Fruit fly (Drosophila melanogaster) whole organism, embryonic: ENCODE measurements around the gene beag.

ENCODE experiments used
- Adf1 ChIP-seq: fragments of 200-800 bp; sonication (Bioruptor generic); IDR thresholded peaks from 2 replicates; pipeline ENCODE4 v1.3.6; 2022; ENCODE audit warnings: missing biosample characterization, missing genetic modification characterization
- Atf-2 ChIP-seq: fragments of 200-800 bp; sonication (Bioruptor generic); optimal IDR thresholded peaks from 2 replicates; lab custom pipeline; 2016; ENCODE audit warnings: missing biosample characterization, missing genetic modification characterization
- Awh ChIP-seq: fragments of 200-800 bp; sonication (Bioruptor generic); IDR thresholded peaks from 2 replicates; pipeline ENCODE4, ENCODE4 v1.3.6; 2022; ENCODE audit warnings: missing biosample characterization, missing genetic modification characterization
- BEAF-32 ChIP-seq: fragments of 200-800 bp; sonication (Bioruptor generic); optimal IDR thresholded peaks from 3 replicates; lab custom pipeline; 2017; ENCODE audit warnings: missing biosample characterization, missing genetic modification characterization, mild to moderate bottlenecking, moderate library complexity, missing genetic modification reagents
- Bdp1 ChIP-seq: fragments of 200-800 bp; sonication (Bioruptor generic); optimal IDR thresholded peaks from 3 replicates; lab custom pipeline; 2016; ENCODE audit warnings: missing biosample characterization, missing genetic modification characterization
- CG10565 ChIP-seq: fragments of 200-800 bp; sonication (Bioruptor generic); optimal IDR thresholded peaks from 3 replicates; lab custom pipeline; 2016; ENCODE audit warnings: missing biosample characterization, mild to moderate bottlenecking, missing genetic modification characterization
- CG10654 ChIP-seq: fragments of 200-800 bp; sonication (Bioruptor generic); optimal IDR thresholded peaks from 2 replicates; lab custom pipeline; 2016; ENCODE audit warnings: missing biosample characterization, missing genetic modification characterization
- CG10979 ChIP-seq: fragments of 200-800 bp; sonication (Bioruptor generic); optimal IDR thresholded peaks from 2 replicates; lab custom pipeline; 2018; ENCODE audit warnings: missing biosample characterization, mild to moderate bottlenecking, missing genetic modification characterization, moderate library complexity
- CG12299 ChIP-seq: fragments of 200-800 bp; sonication (Bioruptor generic); optimal IDR thresholded peaks from 2 replicates; lab custom pipeline; 2018; ENCODE audit warnings: missing biosample characterization, mild to moderate bottlenecking, missing genetic modification characterization
- CG12659 ChIP-seq: fragments of 200-800 bp; sonication (Bioruptor generic); optimal IDR thresholded peaks from 3 replicates; lab custom pipeline; 2017; ENCODE audit warnings: mild to moderate bottlenecking, missing biosample characterization, missing genetic modification reagents, missing genetic modification characterization
- CG13296 ChIP-seq: fragments of 200-800 bp; sonication (Bioruptor generic); optimal IDR thresholded peaks from 3 replicates; lab custom pipeline; 2018; ENCODE audit warnings: missing biosample characterization, mild to moderate bottlenecking, missing genetic modification characterization
- CG13775 ChIP-seq: fragments of 200-800 bp; sonication (Bioruptor generic); optimal IDR thresholded peaks from 3 replicates; lab custom pipeline; 2017; ENCODE audit warnings: missing biosample characterization, mild to moderate bottlenecking, missing genetic modification characterization
- CG14050 ChIP-seq: fragments of 200-800 bp; sonication (Bioruptor generic); IDR thresholded peaks from 3 replicates; pipeline ENCODE4 v1.3.6; 2022; ENCODE audit warnings: missing biosample characterization, missing genetic modification characterization
- CG17186 ChIP-seq: fragments of 200-800 bp; sonication (Bioruptor generic); optimal IDR thresholded peaks from 3 replicates; lab custom pipeline; 2017; ENCODE audit warnings: missing biosample characterization, missing genetic modification reagents, missing genetic modification characterization
- CG17328 ChIP-seq: fragments of 200-800 bp; sonication (Bioruptor generic); IDR thresholded peaks from 2 replicates; pipeline ENCODE4 v1.3.6; 2022; ENCODE audit warnings: missing biosample characterization, missing genetic modification characterization
- CG1832 ChIP-seq: fragments of 200-800 bp; sonication (Bioruptor generic); optimal IDR thresholded peaks from 2 replicates; lab custom pipeline; 2017; ENCODE audit warnings: missing biosample characterization, mild to moderate bottlenecking, missing genetic modification characterization, inconsistent platforms
- CG2199 ChIP-seq: fragments of 200-800 bp; sonication (Bioruptor generic); IDR thresholded peaks from 3 replicates; pipeline ENCODE4 v1.3.6; 2022; ENCODE audit warnings: missing biosample characterization, missing genetic modification characterization
- CG30020 ChIP-seq: fragments of 200-800 bp; optimal IDR thresholded peaks from 2 replicates; lab custom pipeline; 2019; ENCODE audit warnings: missing biosample characterization, mild to moderate bottlenecking, missing genetic modification characterization, moderate library complexity
- CG3995 ChIP-seq: fragments of 200-800 bp; sonication (Bioruptor generic); optimal IDR thresholded peaks from 3 replicates; lab custom pipeline; 2016; ENCODE audit warnings: missing biosample characterization, missing genetic modification characterization
- CG6175 ChIP-seq: fragments of 200-800 bp; sonication (Bioruptor generic); IDR thresholded peaks from 3 replicates; pipeline ENCODE4 v1.3.6; 2022; ENCODE audit warnings: missing biosample characterization, missing genetic modification characterization
- CG7357 ChIP-seq: fragments of 200-800 bp; sonication (Bioruptor generic); IDR thresholded peaks from 3 replicates; pipeline ENCODE4 v1.3.6; 2022; ENCODE audit warnings: missing biosample characterization, missing genetic modification characterization
- CG8388 ChIP-seq: fragments of 200-800 bp; sonication (Bioruptor generic); optimal IDR thresholded peaks from 2 replicates; lab custom pipeline; 2019; ENCODE audit warnings: missing biosample characterization, mild to moderate bottlenecking, missing genetic modification characterization, moderate library complexity
- CkIIα-i1 ChIP-seq: fragments of 200-800 bp; sonication (Bioruptor generic); IDR thresholded peaks from 2 replicates; pipeline ENCODE4 v1.3.6; 2022; ENCODE audit warnings: missing biosample characterization, missing genetic modification characterization
- Dbx ChIP-seq: fragments of 200-800 bp; sonication (Bioruptor generic); IDR thresholded peaks from 3 replicates; pipeline ENCODE4 v1.3.6; 2022; ENCODE audit warnings: missing biosample characterization, missing genetic modification characterization
- Dek ChIP-seq: fragments of 200-800 bp; sonication (Bioruptor generic); optimal IDR thresholded peaks from 3 replicates; lab custom pipeline; 2019; ENCODE audit warnings: missing biosample characterization, mild to moderate bottlenecking, missing genetic modification characterization, moderate library complexity
- Elba2 ChIP-seq: fragments of 200-800 bp; sonication (Bioruptor generic); optimal IDR thresholded peaks from 3 replicates; lab custom pipeline; 2016; ENCODE audit warnings: missing biosample characterization, missing genetic modification characterization
- HHEX ChIP-seq: fragments of 200-800 bp; sonication (Bioruptor generic); optimal IDR thresholded peaks from 3 replicates; lab custom pipeline; 2017; ENCODE audit warnings: missing biosample characterization, mild to moderate bottlenecking, missing genetic modification characterization, missing genetic modification reagents
- Oli ChIP-seq: fragments of 200-800 bp; sonication (Bioruptor generic); optimal IDR thresholded peaks from 2 replicates; lab custom pipeline; 2018; ENCODE audit warnings: missing biosample characterization, mild to moderate bottlenecking, missing genetic modification characterization, moderate library complexity
- Pdp1 ChIP-seq, 2 experiments: fragments of 200-800 bp; sonication (Bioruptor generic); optimal IDR thresholded peaks; 3 replicates each; lab custom pipeline; 2016; ENCODE audit warnings: missing biosample characterization in 2 of 2, missing genetic modification characterization in 2 of 2, mild to moderate bottlenecking in 1 of 2, moderate library complexity in 1 of 2
- Sry-δ ChIP-seq: fragments of 200-800 bp; sonication (Bioruptor generic); optimal IDR thresholded peaks from 2 replicates; lab custom pipeline; 2016; ENCODE audit warnings: missing biosample characterization, missing genetic modification characterization
- Ssrp ChIP-seq: fragments of 200-800 bp; sonication (Bioruptor generic); optimal IDR thresholded peaks from 2 replicates; lab custom pipeline; 2018; ENCODE audit warnings: missing biosample characterization, mild to moderate bottlenecking, missing genetic modification characterization, moderate library complexity
- YL-1 ChIP-seq: fragments of 200-800 bp; sonication (Bioruptor generic); optimal IDR thresholded peaks from 3 replicates; lab custom pipeline; 2017; ENCODE audit warnings: missing biosample characterization, mild to moderate bottlenecking, missing genetic modification characterization
- abd-A ChIP-seq: fragments of 200-800 bp; sonication (Bioruptor generic); optimal IDR thresholded peaks from 3 replicates; lab custom pipeline; 2019; ENCODE audit warnings: missing biosample characterization, mild to moderate bottlenecking, missing genetic modification characterization, moderate library complexity
- aop ChIP-seq: fragments of 200-800 bp; sonication (Bioruptor generic); IDR thresholded peaks from 2 replicates; pipeline ENCODE4 v1.3.6; 2022; ENCODE audit warnings: missing biosample characterization, missing genetic modification characterization
- bbx ChIP-seq: fragments of 200-800 bp; sonication (Bioruptor generic); IDR thresholded peaks from 2 replicates; pipeline ENCODE4 v1.3.6; 2022; ENCODE audit warnings: missing biosample characterization, missing genetic modification characterization; ENCODE audit not compliant: partially characterized antibody
- chn ChIP-seq: fragments of 200-800 bp; sonication (Bioruptor generic); optimal IDR thresholded peaks from 2 replicates; lab custom pipeline; 2016; ENCODE audit warnings: missing biosample characterization, missing genetic modification characterization
- da ChIP-seq: fragments of 200-800 bp; sonication (Bioruptor generic); optimal IDR thresholded peaks from 2 replicates; lab custom pipeline; 2016; ENCODE audit warnings: missing biosample characterization, missing genetic modification characterization
- mld ChIP-seq: fragments of 200-800 bp; sonication (Bioruptor generic); IDR thresholded peaks from 3 replicates; pipeline ENCODE4 v1.3.6; 2022; ENCODE audit warnings: missing biosample characterization, missing genetic modification characterization; ENCODE audit not compliant: partially characterized antibody
- nau ChIP-seq: fragments of 200-800 bp; sonication (Bioruptor generic); optimal IDR thresholded peaks from 3 replicates; lab custom pipeline; 2017; ENCODE audit warnings: missing biosample characterization, mild to moderate bottlenecking, missing genetic modification characterization, missing genetic modification reagents
- nerfin-1 ChIP-seq: fragments of 200-800 bp; sonication (Bioruptor generic); optimal IDR thresholded peaks from 3 replicates; lab custom pipeline; 2019; ENCODE audit warnings: missing biosample characterization, mild to moderate bottlenecking, missing genetic modification characterization, moderate library complexity
- nom ChIP-seq: fragments of 200-800 bp; sonication (Bioruptor generic); optimal IDR thresholded peaks from 2 replicates; lab custom pipeline; 2017; ENCODE audit warnings: missing biosample characterization, missing genetic modification characterization, mild to moderate bottlenecking, moderate library complexity, missing genetic modification reagents
- pfk ChIP-seq: fragments of 200-800 bp; sonication (Bioruptor generic); optimal IDR thresholded peaks from 2 replicates; lab custom pipeline; 2018; ENCODE audit warnings: missing biosample characterization, mild to moderate bottlenecking, missing genetic modification characterization, moderate library complexity
- prd ChIP-seq, 3 experiments: fragments of >200 bp in 2 of 3; fragments of 200-800 bp in 1 of 3; sonication (Bioruptor generic) in 1 of 3; optimal IDR thresholded peaks in 2 of 3; IDR thresholded peaks in 1 of 3; 2 replicates in 2 of 3; 3 replicates in 1 of 3; pipeline versions ENCODE4 v1.3.6 to Lab custom; 2017 to 2022; ENCODE audit warnings: missing biosample characterization in 1 of 3, missing genetic modification characterization in 1 of 3
- ranshi ChIP-seq: fragments of 200-800 bp; sonication (Bioruptor generic); IDR thresholded peaks from 2 replicates; pipeline ENCODE4 v1.3.6; 2022; ENCODE audit warnings: missing biosample characterization, missing genetic modification characterization
- sqz ChIP-seq: fragments of 200-800 bp; sonication (Bioruptor generic); optimal IDR thresholded peaks from 3 replicates; lab custom pipeline; 2018; ENCODE audit warnings: missing biosample characterization, mild to moderate bottlenecking, missing genetic modification characterization
- stc ChIP-seq: fragments of 200-800 bp; sonication (Bioruptor generic); IDR thresholded peaks from 2 replicates; pipeline ENCODE4 v1.3.6; 2022; ENCODE audit warnings: missing biosample characterization, missing genetic modification characterization
- sug ChIP-seq: fragments of 200-800 bp; optimal IDR thresholded peaks from 2 replicates; lab custom pipeline; 2019; ENCODE audit warnings: missing biosample characterization, mild to moderate bottlenecking, missing genetic modification characterization, moderate library complexity
- zfh2 ChIP-seq: fragments of 200-800 bp; sonication (Bioruptor generic); optimal IDR thresholded peaks from 2 replicates; lab custom pipeline; 2016; ENCODE audit warnings: missing biosample characterization, missing genetic modification characterization

Gene beag

DNA sequence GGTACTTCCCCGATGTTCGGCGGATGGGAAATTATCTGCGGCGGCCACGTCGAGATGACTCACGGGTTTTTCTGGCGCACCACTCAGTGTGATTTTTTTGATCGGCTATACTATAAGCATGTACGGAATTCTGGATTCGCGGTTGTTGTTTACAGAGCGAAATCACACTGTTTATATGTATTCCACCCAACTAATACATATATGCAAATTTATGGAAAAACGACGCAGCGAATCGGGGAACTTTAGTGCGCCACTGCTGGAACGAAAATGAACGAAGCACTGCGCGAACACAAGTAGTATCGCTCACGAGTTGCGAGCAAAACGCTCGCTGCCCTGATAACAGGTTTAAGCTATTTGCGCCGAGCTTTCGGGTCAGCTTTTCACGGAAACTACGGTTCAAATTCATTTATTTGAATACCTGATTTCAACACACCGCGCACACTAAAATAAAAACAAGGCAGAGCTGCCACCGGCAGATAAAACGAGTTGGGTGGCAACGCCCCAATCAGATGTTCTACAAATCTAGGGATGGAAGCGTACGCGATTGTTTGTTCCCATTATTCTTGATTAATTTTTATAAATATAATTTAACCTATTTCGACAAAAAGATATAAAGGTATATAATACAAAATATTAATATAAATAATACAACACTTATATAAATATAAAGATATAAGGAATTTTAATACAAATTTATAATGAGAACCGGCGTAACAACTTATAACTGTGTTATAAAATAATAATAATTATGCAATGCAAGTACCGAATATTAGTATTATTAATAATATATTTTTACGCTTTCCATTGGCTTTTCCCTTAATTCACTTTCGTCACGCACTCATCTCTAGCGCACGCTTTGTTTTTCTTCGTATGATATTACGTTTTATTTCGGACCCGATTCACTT lies 17.1 kb downstream of the beag start, which contains the start of gene Rel (continued):
- TF ChIP-seq da (GFP tag; lab: Kevin White, UChicago): no peak
- TF ChIP-seq nom (GFP tag; lab: Kevin White, UChicago): no peak
- peak; percentile 55 for TF ChIP-seq nerfin-1 (tag; lab: Kevin White, UChicago)
- peak; percentile 81 for TF ChIP-seq CG12659 (GFP tag; lab: Kevin White, UChicago)
- no peak for TF ChIP-seq bbx (GFP tag; lab: Robert Waterston, UW)
- peak; percentile 69 for TF ChIP-seq CG8388 (GFP tag; lab: Kevin White, UChicago)
- peak; percentile 76 for TF ChIP-seq CG13775
- no peak for TF ChIP-seq CG6175 (GFP tag; lab: Robert Waterston, UW)
- TF ChIP-seq aop (GFP tag; lab: Robert Waterston, UW): no peak
- peak in 1 of 2 experiments; percentile 23 for TF ChIP-seq Pdp1 (GFP tag; optimal IDR thresholded peaks at IDR 0.05; lab: Kevin White, UChicago)
- TF ChIP-seq stc (GFP tag; lab: Robert Waterston, UW): no peak
- TF ChIP-seq CG17328 (GFP tag; lab: Robert Waterston, UW): no peak
- no peak for TF ChIP-seq Elba2 (GFP tag; lab: Kevin White, UChicago)
- TF ChIP-seq abd-A (tag; lab: Kevin White, UChicago): peak; percentile 83
- no peak for TF ChIP-seq Awh
- TF ChIP-seq zfh2 (GFP tag; lab: Kevin White, UChicago): peak; percentile 30
- TF ChIP-seq CG3995 (GFP tag; lab: Kevin White, UChicago): peak; percentile 54
- no peak for TF ChIP-seq CG17186 (GFP tag; lab: Kevin White, UChicago)
- no peak for TF ChIP-seq CG14050 (GFP tag; lab: Robert Waterston, UW)
- TF ChIP-seq CG10979 (tag; lab: Kevin White, UChicago): peak; percentile 74
- peak; percentile 69 for TF ChIP-seq Oli (tag; lab: Kevin White, UChicago)
- TF ChIP-seq chn (GFP tag; lab: Kevin White, UChicago): no peak
- no peak for TF ChIP-seq nau (GFP tag; lab: Kevin White, UChicago)
- peak; percentile 11 for TF ChIP-seq HHEX (GFP tag; lab: Kevin White, UChicago)
- TF ChIP-seq Dek: peak; percentile 70
- no peak for TF ChIP-seq Bdp1 (GFP tag; lab: Kevin White, UChicago)
- no peak for TF ChIP-seq CG7357 (GFP tag; lab: Robert Waterston, UW)
- TF ChIP-seq Adf1 (GFP tag; lab: Robert Waterston, UW): no peak
- TF ChIP-seq Sry-δ (GFP tag; lab: Kevin White, UChicago): peak; percentile 68
- peak; percentile 75 for TF ChIP-seq Ssrp (tag; lab: Kevin White, UChicago)
- peak; percentile 50 for TF ChIP-seq CG10654 (GFP tag; lab: Kevin White, UChicago)
- no peak for TF ChIP-seq CkIIα-i1 (GFP tag; lab: Robert Waterston, UW)
- TF ChIP-seq pfk (GFP tag; lab: Kevin White, UChicago): peak; percentile 69
- peak; percentile 69 for TF ChIP-seq CG30020 (tag; lab: Kevin White, UChicago)
- TF ChIP-seq YL-1 (GFP tag; lab: Kevin White, UChicago): peak; percentile 12
- no peak for TF ChIP-seq Atf-2 (GFP tag; lab: Kevin White, UChicago)
- TF ChIP-seq prd (optimal IDR thresholded peaks at IDR 0.05; lab: Kevin White, UChicago): no peak
- no peak for TF ChIP-seq prd (GFP tag; IDR thresholded peaks at IDR 0.05; lab: Robert Waterston, UW)
- TF ChIP-seq CG10565 (GFP tag; lab: Kevin White, UChicago): no peak
- TF ChIP-seq sqz: peak; percentile 49
- TF ChIP-seq Dbx (GFP tag; lab: Robert Waterston, UW): no peak
- TF ChIP-seq CG13296 (GFP tag; lab: Kevin White, UChicago): peak; percentile 75
- TF ChIP-seq CG1832: no peak
- TF ChIP-seq sug (tag; lab: Kevin White, UChicago): peak; percentile 78
- no peak for TF ChIP-seq ranshi (GFP tag; lab: Robert Waterston, UW)
- TF ChIP-seq mld (GFP tag; lab: Robert Waterston, UW): no peak
- TF ChIP-seq CG2199: no peak
- peak; percentile 72 for TF ChIP-seq BEAF-32
- TF ChIP-seq CG12299 (tag; lab: Kevin White, UChicago): peak; percentile 54
